Worm (Caenorhabditis elegans) whole organism, L4 larva: Measurements from ENCODE around the gene unc-16.
A peak's percentile ranks its signal among the peaks of the same experiment; 100 is the strongest.

Experiments
- ZK546.5 ChIP-seq, 2 experiments: sonication (generic microtip); optimal IDR thresholded peaks; 2 replicates each; lab custom pipeline; 2017; ENCODE audit warnings: missing biosample characterization in 2 of 2, missing genetic modification characterization in 2 of 2
- egl-27 ChIP-seq: sonication (generic microtip); optimal IDR thresholded peaks from 3 replicates; lab custom pipeline; 2017; ENCODE audit warnings: missing biosample characterization, missing genetic modification reagents, missing genetic modification characterization
- lir-3 ChIP-seq: sonication (generic microtip); optimal IDR thresholded peaks from 2 replicates; lab custom pipeline; 2016; ENCODE audit warnings: mild to moderate bottlenecking, missing genetic modification characterization, missing compliant biosample characterization
- madf-9 ChIP-seq: fragments of 200-800 bp; sonication (Bioruptor generic); conservative IDR thresholded peaks from 2 replicates; pipeline ENCODE4 v1.3.6; 2022; ENCODE audit warnings: missing genetic modification reagents, missing genetic modification characterization, missing compliant biosample characterization
- mep-1 ChIP-seq: fragments of 150-350 bp; sonication (generic microtip); optimal IDR thresholded peaks from 3 replicates; lab custom pipeline; 2014; ENCODE audit warnings: missing biosample characterization, missing genetic modification characterization
- pha-4 ChIP-seq, 2 experiments: fragments of 150-350 bp in 1 of 2; fragments of 200-800 bp in 1 of 2; sonication (Bioruptor generic) in 1 of 2; IDR thresholded peaks in 1 of 2; optimal IDR thresholded peaks in 1 of 2; 2 replicates each; pipeline versions ENCODE4 v1.3.6 to Lab custom; 2014 to 2022; ENCODE audit warnings: missing genetic modification characterization in 2 of 2, missing genetic modification reagents in 2 of 2, missing biosample characterization in 1 of 2, missing compliant biosample characterization in 1 of 2
- snpc-4 ChIP-seq: fragments of 150-350 bp; optimal IDR thresholded peaks from 2 replicates; lab custom pipeline; 2014; ENCODE audit warnings: missing biosample characterization, missing genetic modification characterization
- unc-39 ChIP-seq: sonication (generic microtip); optimal IDR thresholded peaks from 2 replicates; lab custom pipeline; 2017; ENCODE audit warnings: missing biosample characterization, missing genetic modification characterization

DNA sequence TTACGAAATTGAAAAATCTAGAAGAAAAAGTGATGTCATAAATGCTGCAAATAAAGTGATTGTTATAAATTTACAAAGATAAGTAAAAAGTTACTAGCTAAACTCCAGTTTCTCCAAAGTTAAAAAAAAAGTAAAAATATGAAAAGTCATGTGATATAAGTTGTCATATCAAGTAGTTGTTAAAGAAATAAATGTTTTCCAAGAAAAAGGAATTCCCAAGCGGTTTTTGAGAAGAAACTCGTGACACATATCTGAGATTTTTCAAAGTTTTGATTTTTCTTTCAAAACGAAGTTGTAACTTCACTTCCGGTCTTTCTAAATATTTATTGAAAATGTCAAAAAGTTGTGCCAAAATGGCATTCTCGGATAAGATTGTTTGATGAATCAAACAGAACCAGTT lies 45.0 kb upstream of the unc-16 start:
- TF ChIP-seq lir-3 (tag; lab: Kevin White, UChicago) (no peak), unc-39 (tag; lab: Kevin White, UChicago) (no peak), mep-1 (tag; lab: Kevin White, UChicago) (peak; percentile 42), pha-4 (GFP tag; IDR thresholded peaks at IDR 0.05; lab: Robert Waterston, UW) (no peak), pha-4 (tag; optimal IDR thresholded peaks at IDR 0.05; lab: Kevin White, UChicago) (no peak), snpc-4 (tag; lab: Kevin White, UChicago) (no peak), ZK546.5 (tag; optimal IDR thresholded peaks at IDR 0.05; lab: Kevin White, UChicago) (no peak), madf-9 (GFP tag; lab: Robert Waterston, UW) (no peak), egl-27 (tag; lab: Kevin White, UChicago) (no peak)
